Fruit fly (Drosophila melanogaster): ENCODE results near the gene CG14506.

The CG14506 gene

dm6 chr3R:29319481-29320289, 22.7 kb upstream of the CG14506 start, which contains the start of gene Cnx99A (continued):
- peak; percentile 76 for TF ChIP-seq CG3281 (GFP tag; optimal IDR thresholded peaks at IDR 0.05)
- peak; percentile 62; the same call in 2 of the 3 replicates for TF ChIP-seq so (GFP tag; IDR thresholded peaks at IDR 0.05)
- TF ChIP-seq D19B (GFP tag; optimal IDR thresholded peaks at IDR 0.05), result peak; percentile 59
- peak; percentile 84 for TF ChIP-seq HLH3B (GFP tag; IDR thresholded peaks at IDR 0.05)
- TF ChIP-seq ttk (GFP tag; IDR thresholded peaks at IDR 0.05), result peak; percentile 87
- TF ChIP-seq CG5953 (GFP tag; IDR thresholded peaks at IDR 0.05), result peak; percentile 66; the same call in 1 of the 2 replicates
- peak; percentile 48; the same call in 1 of the 3 replicates for TF ChIP-seq CG11560 (tag; IDR thresholded peaks at IDR 0.05)
- TF ChIP-seq otp (GFP tag; IDR thresholded peaks at IDR 0.05), result peak; percentile 85
- TF ChIP-seq Nf-YA (GFP tag; IDR thresholded peaks at IDR 0.05), result peak; percentile 67
- peak; percentile 64 for TF ChIP-seq CG12942 (GFP tag; optimal IDR thresholded peaks at IDR 0.05)
- 0 out of 2 replicates have a peak, but pooled peaks have one; percentile 20 for TF ChIP-seq Lim3 (GFP tag; IDR thresholded peaks at IDR 0.05)
- peak; percentile 78 for TF ChIP-seq mam (GFP tag; optimal IDR thresholded peaks at IDR 0.05)
- TF ChIP-seq Dek (tag; optimal IDR thresholded peaks at IDR 0.05), result peak; percentile 55
- 0 out of 4 replicates have a peak, but pooled peaks have one; percentile 36 for TF ChIP-seq Dll (GFP tag; IDR thresholded peaks at IDR 0.05; ENCODE audit: partially characterized antibody)
- peak; percentile 34 for TF ChIP-seq abd-A (tag; optimal IDR thresholded peaks at IDR 0.05)
- TF ChIP-seq CG7987 (GFP tag; optimal IDR thresholded peaks at IDR 0.05), result peak; percentile 43
- peak; percentile 27; the same call in 1 of the 3 replicates for TF ChIP-seq jigr1 (GFP tag; IDR thresholded peaks at IDR 0.05)
- TF ChIP-seq HHEX (GFP tag; optimal IDR thresholded peaks at IDR 0.05), result peak; percentile 73
- TF ChIP-seq Fer1 (GFP tag; optimal IDR thresholded peaks at IDR 0.05), result peak; percentile 75
- peak; percentile 56 for TF ChIP-seq Lhr (GFP tag; optimal IDR thresholded peaks at IDR 0.05)
- peak; percentile 60 for TF ChIP-seq CG17802 (tag; optimal IDR thresholded peaks at IDR 0.05)
- TF ChIP-seq pb (GFP tag; optimal IDR thresholded peaks at IDR 0.05), result peak; percentile 16
- TF ChIP-seq Sox100B (GFP tag; optimal IDR thresholded peaks at IDR 0.05), result peak; percentile 72
- peak; percentile 79 for TF ChIP-seq CG11504 (tag; optimal IDR thresholded peaks at IDR 0.05)
- peak; percentile 14 for TF ChIP-seq en (GFP tag; optimal IDR thresholded peaks at IDR 0.05)
- TF ChIP-seq exex (tag; optimal IDR thresholded peaks at IDR 0.05), result peak; percentile 48
- TF ChIP-seq Awh (GFP tag; IDR thresholded peaks at IDR 0.05), result peak; percentile 91
- TF ChIP-seq sr (GFP tag; IDR thresholded peaks at IDR 0.05), result peak; percentile 75; the same call in 2 of the 3 replicates
- peak; percentile 79 for TF ChIP-seq gce (GFP tag; IDR thresholded peaks at IDR 0.05)
- peak; percentile 62 for TF ChIP-seq CG10654 (GFP tag; optimal IDR thresholded peaks at IDR 0.05)
- TF ChIP-seq dpn (GFP tag; optimal IDR thresholded peaks at IDR 0.05), result peak; percentile 55 to 79
- TF ChIP-seq CG7963 (GFP tag; IDR thresholded peaks at IDR 0.05; ENCODE audit: partially characterized antibody), result 0 out of 3 replicates have a peak, but pooled peaks have one; percentile 23
- TF ChIP-seq nerfin-1 (tag; optimal IDR thresholded peaks at IDR 0.05), result peak; percentile 68
- peak; percentile 37; the same call in 1 of the 2 replicates for TF ChIP-seq ssp (GFP tag; IDR thresholded peaks at IDR 0.05)
- TF ChIP-seq CG6689 (GFP tag; IDR thresholded peaks at IDR 0.05), result peak; percentile 73
- TF ChIP-seq CG12659 (GFP tag; optimal IDR thresholded peaks at IDR 0.05), result peak; percentile 64
- peak; percentile 65 for TF ChIP-seq CG16815 (GFP tag; optimal IDR thresholded peaks at IDR 0.05)
- TF ChIP-seq CG15601 (tag; optimal IDR thresholded peaks at IDR 0.05), result peak; percentile 67
- peak; percentile 55 for TF ChIP-seq pnt (GFP tag; optimal IDR thresholded peaks at IDR 0.05)
- peak; percentile 71 for TF ChIP-seq CG6272 (GFP tag; IDR thresholded peaks at IDR 0.05)
- TF ChIP-seq lola (GFP tag; optimal IDR thresholded peaks at IDR 0.05), result peak in 1 of 3 experiments; percentile 72
- TF ChIP-seq CG16779 (GFP tag; IDR thresholded peaks at IDR 0.05), result peak; percentile 85
- peak; percentile 51 for TF ChIP-seq CG10147 (GFP tag; optimal IDR thresholded peaks at IDR 0.05)
- TF ChIP-seq bcd (GFP tag; optimal IDR thresholded peaks at IDR 0.05), result peak; percentile 66
- TF ChIP-seq CG1603 (tag; optimal IDR thresholded peaks at IDR 0.05), result peak; percentile 57
- peak; percentile 79 for TF ChIP-seq CG1024 (GFP tag; IDR thresholded peaks at IDR 0.05)
- peak; percentile 36 for TF ChIP-seq Atf-2 (GFP tag; optimal IDR thresholded peaks at IDR 0.05)
- TF ChIP-seq gsb-n (tag; optimal IDR thresholded peaks at IDR 0.05), result peak; percentile 62

All from whole organism, embryonic.